Fruit fly (Drosophila melanogaster): ENCODE results near the gene Asator.
A peak's percentile ranks its signal among the peaks of the same experiment; 100 is the strongest.

Gene Asator

dm6 chr4:429500-429899, 59.3 kb downstream of the Asator start:
- TF ChIP-seq acj6 (GFP tag; optimal IDR thresholded peaks at IDR 0.05) (no peak), Ets21C (GFP tag; optimal IDR thresholded peaks at IDR 0.05) (no peak), Hr39 (GFP tag; optimal IDR thresholded peaks at IDR 0.05) (no peak), vri (GFP tag; optimal IDR thresholded peaks at IDR 0.05) (no peak), topi (GFP tag; optimal IDR thresholded peaks at IDR 0.05) (no peak), CG8119 (GFP tag; IDR thresholded peaks at IDR 0.05) (no peak), salr (GFP tag; optimal IDR thresholded peaks at IDR 0.05) (no peak), esn (GFP tag; optimal IDR thresholded peaks at IDR 0.05) (no peak), CG10669 (GFP tag; optimal IDR thresholded peaks at IDR 0.05) (no peak), CG8632 (GFP tag; optimal IDR thresholded peaks at IDR 0.05) (no peak), CG10631 (GFP tag; optimal IDR thresholded peaks at IDR 0.05) (no peak), OdsH (GFP tag; optimal IDR thresholded peaks at IDR 0.05) (no peak)

- TF ChIP-seq vri (GFP tag; optimal IDR thresholded peaks at IDR 0.05) (no peak), cyc (GFP tag; optimal IDR thresholded peaks at IDR 0.05) (no peak), Eip75B (GFP tag; optimal IDR thresholded peaks at IDR 0.05) (no peak), achi (GFP tag; optimal IDR thresholded peaks at IDR 0.05) (no peak)
These were observed 60.5 kb downstream of the Asator start for dm6 chr4:428256-428655.

- TF ChIP-seq CG8119 (GFP tag; IDR thresholded peaks at IDR 0.05) = no peak
- peak; percentile 78 for TF ChIP-seq Eip75B (GFP tag; optimal IDR thresholded peaks at IDR 0.05)
- peak; percentile 89 for TF ChIP-seq Hr39 (GFP tag; optimal IDR thresholded peaks at IDR 0.05)
- no peak for TF ChIP-seq CG6163 (GFP tag; IDR thresholded peaks at IDR 0.05)
- TF ChIP-seq dsx (GFP tag; optimal IDR thresholded peaks at IDR 0.05; ENCODE audit: poor library complexity, severe bottlenecking) = no peak
- peak; percentile 54 for TF ChIP-seq CG10631 (GFP tag; optimal IDR thresholded peaks at IDR 0.05)
- TF ChIP-seq ss (GFP tag; optimal IDR thresholded peaks at IDR 0.05) = no peak
- peak; percentile 77 for TF ChIP-seq CG8319 (GFP tag; optimal IDR thresholded peaks at IDR 0.05)
- no peak for TF ChIP-seq eg (GFP tag; IDR thresholded peaks at IDR 0.05)
- no peak for TF ChIP-seq CG15336 (GFP tag; IDR thresholded peaks at IDR 0.05)
- TF ChIP-seq Hr38 (GFP tag; optimal IDR thresholded peaks at IDR 0.05) = no peak
- peak; percentile 99 for TF ChIP-seq fkh (GFP tag; optimal IDR thresholded peaks at IDR 0.05)
- TF ChIP-seq Sox14 (GFP tag; optimal IDR thresholded peaks at IDR 0.05) = peak; percentile 79
- TF ChIP-seq Blimp-1 (GFP tag; optimal IDR thresholded peaks at IDR 0.05) = peak; percentile 11
- TF ChIP-seq Sox102F (GFP tag; optimal IDR thresholded peaks at IDR 0.05) = peak; percentile 79
- no peak for TF ChIP-seq CG1621 (tag; optimal IDR thresholded peaks at IDR 0.05)
- peak; percentile 92 for TF ChIP-seq CG3919 (GFP tag; optimal IDR thresholded peaks at IDR 0.05)
- peak; percentile 21 for TF ChIP-seq CG4318 (GFP tag; optimal IDR thresholded peaks at IDR 0.05)
- TF ChIP-seq CG6808 (GFP tag; optimal IDR thresholded peaks at IDR 0.05) = peak; percentile 57
- TF ChIP-seq CG3032 (tag; optimal IDR thresholded peaks at IDR 0.05) = peak; percentile 70
- peak; percentile 50 for TF ChIP-seq Sox15 (GFP tag; optimal IDR thresholded peaks at IDR 0.05)
- no peak for TF ChIP-seq CG6276 (GFP tag; optimal IDR thresholded peaks at IDR 0.05)
- TF ChIP-seq Smox (GFP tag; optimal IDR thresholded peaks at IDR 0.05) = peak; percentile 65
- peak; percentile 0 for TF ChIP-seq CG6854 (GFP tag; optimal IDR thresholded peaks at IDR 0.05)
- peak; percentile 72 for TF ChIP-seq CG6792 (GFP tag; optimal IDR thresholded peaks at IDR 0.05)
- peak; percentile 91 for TF ChIP-seq Eip78C (GFP tag)
- peak; percentile 70 for TF ChIP-seq CG7368 (GFP tag; optimal IDR thresholded peaks at IDR 0.05)
- TF ChIP-seq CG16779 (tag; optimal IDR thresholded peaks at IDR 0.05) = no peak
- peak; percentile 29 for TF ChIP-seq fd59A (GFP tag; optimal IDR thresholded peaks at IDR 0.05)
- TF ChIP-seq acj6 (GFP tag; optimal IDR thresholded peaks at IDR 0.05) = peak; percentile 84
- TF ChIP-seq CG9139 (GFP tag; optimal IDR thresholded peaks at IDR 0.05) = no peak
- TF ChIP-seq CG11762 (GFP tag; optimal IDR thresholded peaks at IDR 0.05; ENCODE audit: insufficient read depth) = peak; percentile 57
- peak; percentile 56 for TF ChIP-seq net (GFP tag; optimal IDR thresholded peaks at IDR 0.05)
- peak; percentile 85 for TF ChIP-seq dac (GFP tag; optimal IDR thresholded peaks at IDR 0.05)
- TF ChIP-seq Lpt (GFP tag; optimal IDR thresholded peaks at IDR 0.05) = peak; percentile 38
- peak; percentile 91 for TF ChIP-seq CG31627 (GFP tag; optimal IDR thresholded peaks at IDR 0.05)
- peak; percentile 90 for TF ChIP-seq pdm3 (GFP tag; optimal IDR thresholded peaks at IDR 0.05)
These were observed 64.0 kb downstream of the Asator start for dm6 chr4:424630-425327.
